Fruit fly (Drosophila melanogaster) whole organism, embryonic: ENCODE results near the gene Hnf4.

Experiments
- ATbp ChIP-seq: fragments of 200-800 bp; sonication (Bioruptor generic); optimal IDR thresholded peaks from 2 replicates; lab custom pipeline; 2017; ENCODE audit warnings: missing biosample characterization, mild to moderate bottlenecking, missing genetic modification characterization, missing genetic modification reagents
- BtbVII ChIP-seq: fragments of 200-800 bp; sonication (Bioruptor generic); optimal IDR thresholded peaks from 3 replicates; lab custom pipeline; 2017; ENCODE audit warnings: missing biosample characterization, mild to moderate bottlenecking, missing genetic modification characterization
- CG1024 ChIP-seq: fragments of 200-800 bp; sonication (Bioruptor generic); IDR thresholded peaks from 2 replicates; pipeline ENCODE4 v1.3.6; 2022; ENCODE audit warnings: missing biosample characterization, missing genetic modification characterization
- CG10366 ChIP-seq: fragments of 200-800 bp; sonication (Bioruptor generic); IDR thresholded peaks from 2 replicates; pipeline ENCODE4 v1.3.6; 2022; ENCODE audit warnings: missing biosample characterization, missing genetic modification characterization
- CG10565 ChIP-seq: fragments of 200-800 bp; sonication (Bioruptor generic); optimal IDR thresholded peaks from 3 replicates; lab custom pipeline; 2016; ENCODE audit warnings: missing biosample characterization, mild to moderate bottlenecking, missing genetic modification characterization
- CG10654 ChIP-seq: fragments of 200-800 bp; sonication (Bioruptor generic); optimal IDR thresholded peaks from 2 replicates; lab custom pipeline; 2016; ENCODE audit warnings: missing biosample characterization, missing genetic modification characterization
- CG11695 ChIP-seq: fragments of 200-800 bp; sonication (Bioruptor generic); IDR thresholded peaks from 3 replicates; pipeline ENCODE4 v1.3.6; 2022; ENCODE audit warnings: missing biosample characterization, missing genetic modification characterization
- CG12219 ChIP-seq: fragments of 200-800 bp; sonication (Bioruptor generic); optimal IDR thresholded peaks from 3 replicates; lab custom pipeline; 2018; ENCODE audit warnings: missing biosample characterization, mild to moderate bottlenecking, missing genetic modification characterization
- CG12942 ChIP-seq: fragments of 200-800 bp; sonication (Bioruptor generic); optimal IDR thresholded peaks from 3 replicates; lab custom pipeline; 2016; ENCODE audit warnings: missing biosample characterization, missing genetic modification characterization
- CG14441 ChIP-seq: fragments of 200-800 bp; sonication (Bioruptor generic); IDR thresholded peaks from 2 replicates; pipeline ENCODE4 v1.3.6; 2022; ENCODE audit warnings: missing biosample characterization, missing genetic modification characterization
- CG14965 ChIP-seq: fragments of 200-800 bp; sonication (Bioruptor generic); optimal IDR thresholded peaks from 2 replicates; lab custom pipeline; 2016; ENCODE audit warnings: missing biosample characterization, missing genetic modification characterization, borderline replicate concordance
- CG15011 ChIP-seq: fragments of 200-800 bp; sonication (Bioruptor generic); optimal IDR thresholded peaks from 3 replicates; lab custom pipeline; 2018; ENCODE audit warnings: missing biosample characterization, mild to moderate bottlenecking, missing genetic modification characterization
- CG17361 ChIP-seq: fragments of 200-800 bp; sonication (Bioruptor generic); IDR thresholded peaks from 3 replicates; pipeline ENCODE4 v1.3.6; 2022; ENCODE audit warnings: missing biosample characterization, missing genetic modification characterization
- CG17385 ChIP-seq: fragments of 200-800 bp; sonication (Bioruptor generic); optimal IDR thresholded peaks from 3 replicates; lab custom pipeline; 2018; ENCODE audit warnings: missing biosample characterization, mild to moderate bottlenecking, missing genetic modification characterization
- CG2202 ChIP-seq: fragments of 200-800 bp; sonication (Bioruptor generic); optimal IDR thresholded peaks from 2 replicates; lab custom pipeline; 2018; ENCODE audit warnings: missing biosample characterization, mild to moderate bottlenecking, missing genetic modification characterization
- CG2678 ChIP-seq: fragments of 200-800 bp; sonication (Bioruptor generic); optimal IDR thresholded peaks from 3 replicates; lab custom pipeline; 2019; ENCODE audit warnings: missing biosample characterization, mild to moderate bottlenecking, missing genetic modification characterization, moderate library complexity
- CG30020 ChIP-seq: fragments of 200-800 bp; optimal IDR thresholded peaks from 2 replicates; lab custom pipeline; 2019; ENCODE audit warnings: missing biosample characterization, mild to moderate bottlenecking, missing genetic modification characterization, moderate library complexity
- CG34224 ChIP-seq: fragments of 200-800 bp; sonication (Bioruptor generic); IDR thresholded peaks from 3 replicates; pipeline ENCODE4 v1.3.6; 2022; ENCODE audit warnings: missing biosample characterization, missing genetic modification characterization; ENCODE audit not compliant: partially characterized antibody
- CG3726 ChIP-seq: fragments of 200-800 bp; sonication (Bioruptor generic); IDR thresholded peaks from 3 replicates; pipeline ENCODE4, ENCODE4 v1.3.6; 2022; ENCODE audit warnings: missing biosample characterization, missing genetic modification characterization
- CG3995 ChIP-seq: fragments of 200-800 bp; sonication (Bioruptor generic); optimal IDR thresholded peaks from 3 replicates; lab custom pipeline; 2016; ENCODE audit warnings: missing biosample characterization, missing genetic modification characterization
- CG43689 ChIP-seq: fragments of 200-800 bp; sonication (Bioruptor generic); IDR thresholded peaks from 2 replicates; pipeline ENCODE4 v1.3.6; 2022; ENCODE audit warnings: missing biosample characterization, missing genetic modification characterization
- CG4617 ChIP-seq: fragments of 200-800 bp; sonication (Bioruptor generic); optimal IDR thresholded peaks from 3 replicates; lab custom pipeline; 2016; ENCODE audit warnings: missing biosample characterization, missing genetic modification characterization, borderline replicate concordance
- CG7271 ChIP-seq: fragments of 200-800 bp; sonication (Bioruptor generic); optimal IDR thresholded peaks from 2 replicates; lab custom pipeline; 2018; ENCODE audit warnings: missing biosample characterization, mild to moderate bottlenecking, missing genetic modification characterization, moderate library complexity
- CG7786 ChIP-seq: fragments of 200-800 bp; sonication (Bioruptor generic); optimal IDR thresholded peaks from 2 replicates; lab custom pipeline; 2016; ENCODE audit warnings: missing biosample characterization, missing genetic modification characterization
- CG8089 ChIP-seq: fragments of 200-800 bp; sonication (Bioruptor generic); optimal IDR thresholded peaks from 3 replicates; lab custom pipeline; 2016; ENCODE audit warnings: missing biosample characterization, missing genetic modification characterization
- CG8478 ChIP-seq: fragments of >200 bp; optimal IDR thresholded peaks from 2 replicates; lab custom pipeline; 2018
- CG8944 ChIP-seq: fragments of 200-800 bp; sonication (Bioruptor generic); optimal IDR thresholded peaks from 3 replicates; lab custom pipeline; 2016; ENCODE audit warnings: missing biosample characterization, missing genetic modification characterization
- Dad ChIP-seq: fragments of 200-800 bp; sonication (Bioruptor generic); optimal IDR thresholded peaks from 3 replicates; lab custom pipeline; 2016; ENCODE audit warnings: missing biosample characterization, missing genetic modification characterization
- Deaf1 ChIP-seq: fragments of 200-800 bp; optimal IDR thresholded peaks from 3 replicates; lab custom pipeline; 2019; ENCODE audit warnings: missing biosample characterization, mild to moderate bottlenecking, missing genetic modification characterization, moderate library complexity
- Fer1 ChIP-seq: fragments of 200-800 bp; sonication (Bioruptor generic); optimal IDR thresholded peaks from 2 replicates; lab custom pipeline; 2017; ENCODE audit warnings: missing biosample characterization, mild to moderate bottlenecking, missing genetic modification characterization
- Gsc ChIP-seq: fragments of 200-800 bp; sonication (Bioruptor generic); IDR thresholded peaks from 2 replicates; pipeline ENCODE4 v1.3.6; 2022; ENCODE audit warnings: missing biosample characterization, missing genetic modification characterization
- HLH4C ChIP-seq: fragments of 200-800 bp; sonication (Bioruptor generic); IDR thresholded peaks from 3 replicates; pipeline ENCODE4 v1.3.6; 2022; ENCODE audit warnings: missing biosample characterization, missing genetic modification characterization; ENCODE audit not compliant: partially characterized antibody
- Lhr ChIP-seq: fragments of 200-800 bp; sonication (Bioruptor generic); optimal IDR thresholded peaks from 3 replicates; lab custom pipeline; 2017; ENCODE audit warnings: mild to moderate bottlenecking, missing biosample characterization, missing genetic modification reagents, missing genetic modification characterization
- Max ChIP-seq: fragments of 200-800 bp; sonication (Bioruptor generic); optimal IDR thresholded peaks from 2 replicates; lab custom pipeline; 2016; ENCODE audit warnings: missing biosample characterization, mild to moderate bottlenecking, missing genetic modification characterization
- Neu2 ChIP-seq: fragments of 200-800 bp; sonication (Bioruptor generic); optimal IDR thresholded peaks from 3 replicates; lab custom pipeline; 2016; ENCODE audit warnings: missing biosample characterization, missing genetic modification characterization, borderline replicate concordance
- Nf-YC ChIP-seq: fragments of 200-800 bp; optimal IDR thresholded peaks from 3 replicates; lab custom pipeline; 2019; ENCODE audit warnings: missing biosample characterization, mild to moderate bottlenecking, missing genetic modification characterization, moderate library complexity
- Taf1 ChIP-seq: fragments of 200-800 bp; sonication (Bioruptor generic); IDR thresholded peaks from 2 replicates; pipeline ENCODE4 v1.3.6; 2022; ENCODE audit warnings: missing biosample characterization, missing genetic modification characterization
- ab ChIP-seq: fragments of 200-800 bp; sonication (Bioruptor generic); optimal IDR thresholded peaks from 2 replicates; lab custom pipeline; 2016; ENCODE audit warnings: missing biosample characterization, missing genetic modification characterization
- ash1 ChIP-seq: fragments of 200-800 bp; sonication (Bioruptor generic); optimal IDR thresholded peaks from 2 replicates; lab custom pipeline; 2018; ENCODE audit warnings: missing biosample characterization, mild to moderate bottlenecking, missing genetic modification characterization
- grn ChIP-seq: fragments of 200-800 bp; sonication (Bioruptor generic); optimal IDR thresholded peaks from 3 replicates; lab custom pipeline; 2017; ENCODE audit warnings: missing biosample characterization, missing genetic modification characterization
- lilli ChIP-seq: fragments of 200-800 bp; sonication (Bioruptor generic); optimal IDR thresholded peaks from 3 replicates; lab custom pipeline; 2016; ENCODE audit warnings: missing biosample characterization, missing genetic modification characterization
- nerfin-1 ChIP-seq: fragments of 200-800 bp; sonication (Bioruptor generic); optimal IDR thresholded peaks from 3 replicates; lab custom pipeline; 2019; ENCODE audit warnings: missing biosample characterization, mild to moderate bottlenecking, missing genetic modification characterization, moderate library complexity
- otp ChIP-seq: fragments of 200-800 bp; sonication (Bioruptor generic); IDR thresholded peaks from 3 replicates; pipeline ENCODE4, ENCODE4 v1.3.6; 2022; ENCODE audit warnings: missing biosample characterization, missing genetic modification characterization
- rib ChIP-seq: fragments of 200-800 bp; sonication (Bioruptor generic); IDR thresholded peaks from 2 replicates; pipeline ENCODE4 v1.3.6; 2022; ENCODE audit warnings: missing biosample characterization, missing genetic modification characterization
- salm ChIP-seq: fragments of 200-800 bp; sonication (Bioruptor generic); optimal IDR thresholded peaks from 2 replicates; lab custom pipeline; 2018; ENCODE audit warnings: missing biosample characterization, mild to moderate bottlenecking, missing genetic modification characterization
- sc ChIP-seq, 3 experiments: fragments of >200 bp in 2 of 3; fragments of 200-800 bp in 1 of 3; sonication (Bioruptor generic) in 1 of 3; optimal IDR thresholded peaks; 2 replicates in 2 of 3; 3 replicates in 1 of 3; lab custom pipeline; 2017; ENCODE audit warnings: mild to moderate bottlenecking in 1 of 3, missing biosample characterization in 1 of 3, missing genetic modification characterization in 1 of 3, missing genetic modification reagents in 1 of 3
- sr ChIP-seq: fragments of 200-800 bp; sonication (Bioruptor generic); IDR thresholded peaks from 3 replicates; pipeline ENCODE4 v1.3.6; 2022; ENCODE audit warnings: missing biosample characterization, missing genetic modification characterization
- tll ChIP-seq, 2 experiments: fragments of 200-800 bp in 1 of 2; fragments of >200 bp in 1 of 2; sonication (Bioruptor generic) in 1 of 2; optimal IDR thresholded peaks; 2 replicates each; lab custom pipeline; 2017 to 2019; ENCODE audit warnings: missing biosample characterization in 2 of 2, missing genetic modification characterization in 2 of 2, mild to moderate bottlenecking in 1 of 2, moderate library complexity in 1 of 2
- usp ChIP-seq: fragments of >200 bp; optimal IDR thresholded peaks from 2 replicates; lab custom pipeline; 2017; ENCODE audit warnings: missing biosample characterization, missing genetic modification characterization

Gene Hnf4

dm6 chr2L:8717618-8718336 lies 8.4 kb upstream of the Hnf4 start (continued):
- no peak for TF ChIP-seq CG14965 (GFP tag; lab: Kevin White, UChicago)
- TF ChIP-seq CG8089 = peak; percentile 41
- TF ChIP-seq CG17385 (GFP tag; lab: Kevin White, UChicago) = peak; percentile 89
- TF ChIP-seq CG17361 (GFP tag; lab: Robert Waterston, UW) = peak; percentile 97
- TF ChIP-seq CG12942 = peak; percentile 79
- TF ChIP-seq tll (GFP tag; optimal IDR thresholded peaks at IDR 0.05; lab: Kevin White, UChicago) = no peak
- no peak for TF ChIP-seq CG8478
- peak; percentile 89 for TF ChIP-seq ATbp (GFP tag; lab: Kevin White, UChicago)
- TF ChIP-seq Gsc (GFP tag; lab: Robert Waterston, UW) = no peak
- TF ChIP-seq sc (optimal IDR thresholded peaks at IDR 0.05; lab: Kevin White, UChicago) = no peak
- TF ChIP-seq sc (GFP tag; optimal IDR thresholded peaks at IDR 0.05; lab: Kevin White, UChicago) = peak; percentile 74
- peak; percentile 54 for TF ChIP-seq CG7786 (GFP tag; lab: Kevin White, UChicago)
- TF ChIP-seq CG4617 = peak; percentile 60
- TF ChIP-seq grn (GFP tag; lab: Kevin White, UChicago) = no peak
- peak; percentile 86 for TF ChIP-seq lilli (GFP tag; lab: Kevin White, UChicago)
- TF ChIP-seq CG34224 (GFP tag; lab: Robert Waterston, UW) = peak; percentile 76
- peak; percentile 80 for TF ChIP-seq Deaf1 (tag; lab: Kevin White, UChicago)
- no peak for TF ChIP-seq Neu2
- peak; percentile 67 for TF ChIP-seq rib (GFP tag; lab: Robert Waterston, UW)
- peak; percentile 82 for TF ChIP-seq CG11695
- peak; percentile 80 for TF ChIP-seq sr (GFP tag; lab: Robert Waterston, UW)
- peak; percentile 30; the same call in 1 of the 3 replicates for TF ChIP-seq HLH4C
- TF ChIP-seq Fer1 = peak; percentile 91
- TF ChIP-seq Lhr (GFP tag; lab: Kevin White, UChicago) = peak; percentile 68
- TF ChIP-seq nerfin-1 = peak; percentile 82
- peak; percentile 65 for TF ChIP-seq CG14441
- no peak for TF ChIP-seq ash1 (GFP tag; lab: Kevin White, UChicago)
- peak; percentile 17 for TF ChIP-seq CG10565
- TF ChIP-seq CG43689 (GFP tag; lab: Robert Waterston, UW) = peak; percentile 38; the same call in 1 of the 2 replicates
- TF ChIP-seq CG2202 = peak; percentile 79
- 0 out of 3 replicates have a peak, but pooled peaks have one; percentile 50 for TF ChIP-seq CG3726 (GFP tag; lab: Robert Waterston, UW)
- peak; percentile 89 for TF ChIP-seq CG15011 (GFP tag; lab: Kevin White, UChicago)
- TF ChIP-seq CG8944 (GFP tag; lab: Kevin White, UChicago) = peak; percentile 30
- TF ChIP-seq CG10654 (GFP tag; lab: Kevin White, UChicago) = peak; percentile 77
- TF ChIP-seq CG3995 = peak; percentile 45
- TF ChIP-seq Nf-YC (tag; lab: Kevin White, UChicago) = peak; percentile 80
- peak; percentile 64 for TF ChIP-seq Dad (GFP tag; lab: Kevin White, UChicago)
- TF ChIP-seq otp = peak; percentile 48; the same call in 1 of the 3 replicates
- TF ChIP-seq CG30020 (tag; lab: Kevin White, UChicago) = peak; percentile 65
- no peak for TF ChIP-seq CG7271 (tag; lab: Kevin White, UChicago)
- peak; percentile 73 for TF ChIP-seq CG10366
- peak; percentile 81 for TF ChIP-seq salm (tag; lab: Kevin White, UChicago)
- TF ChIP-seq ab (GFP tag; lab: Kevin White, UChicago) = no peak
- TF ChIP-seq BtbVII = peak; percentile 82
- TF ChIP-seq CG2678 (tag; lab: Kevin White, UChicago) = peak; percentile 96
- no peak for TF ChIP-seq usp (GFP tag; lab: Kevin White, UChicago)
- peak; percentile 89 for TF ChIP-seq Max
- peak; percentile 78 for TF ChIP-seq CG12219
- TF ChIP-seq Taf1 (GFP tag; lab: Robert Waterston, UW) = peak; percentile 46; the same call in 1 of the 2 replicates
- TF ChIP-seq CG1024 (GFP tag; lab: Robert Waterston, UW) = peak; percentile 64; the same call in 1 of the 2 replicates
